Worm (Caenorhabditis elegans): ENCODE results near the gene srx-87.

DNA sequence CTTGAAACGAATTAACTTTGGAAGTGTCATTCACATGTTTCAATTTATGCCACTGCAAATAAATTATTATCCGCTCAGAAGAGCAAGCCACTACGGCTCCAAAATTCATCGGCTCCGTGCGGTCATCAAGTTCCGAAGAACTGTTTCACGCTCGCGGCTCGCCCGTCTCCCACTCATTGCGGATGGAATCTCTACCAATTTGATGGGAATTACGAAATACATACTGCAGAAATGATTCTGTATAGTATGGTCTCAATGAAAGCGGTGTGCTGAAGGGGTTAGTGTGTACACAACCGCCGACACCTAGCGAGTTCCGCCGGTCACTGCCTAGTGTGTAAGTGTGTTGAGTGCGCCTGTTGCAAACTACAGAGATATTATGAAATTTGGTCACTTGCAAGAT lies 20.4 kb downstream of the srx-87 start:
- TF ChIP-seq pha-2 (tag; optimal IDR thresholded peaks at IDR 0.05) (no peak), hlh-13 (GFP tag; optimal IDR thresholded peaks at IDR 0.05) (no peak), unc-42 (tag; optimal IDR thresholded peaks at IDR 0.05) (no peak), ets-4 (tag; optimal IDR thresholded peaks at IDR 0.05) (no peak), ceh-18 (tag; optimal IDR thresholded peaks at IDR 0.05) (no peak), ref-2 (tag; optimal IDR thresholded peaks at IDR 0.05) (no peak), rnt-1 (tag; optimal IDR thresholded peaks at IDR 0.05) (no peak), F13H6.1 (tag; optimal IDR thresholded peaks at IDR 0.05) (no peak), pha-4 (tag; optimal IDR thresholded peaks at IDR 0.05) (no peak), pag-3 (tag; optimal IDR thresholded peaks at IDR 0.05; ENCODE audit: borderline replicate concordance) (no peak), hlh-8 (tag; optimal IDR thresholded peaks at IDR 0.05) (no peak), gmeb-2 (tag; optimal IDR thresholded peaks at IDR 0.05) (no peak), hlh-30 (tag; optimal IDR thresholded peaks at IDR 0.05; ENCODE audit: insufficient read depth) (no peak)
